Fruit fly (Drosophila melanogaster): ENCODE results near the gene neo.

neo gene

DNA sequence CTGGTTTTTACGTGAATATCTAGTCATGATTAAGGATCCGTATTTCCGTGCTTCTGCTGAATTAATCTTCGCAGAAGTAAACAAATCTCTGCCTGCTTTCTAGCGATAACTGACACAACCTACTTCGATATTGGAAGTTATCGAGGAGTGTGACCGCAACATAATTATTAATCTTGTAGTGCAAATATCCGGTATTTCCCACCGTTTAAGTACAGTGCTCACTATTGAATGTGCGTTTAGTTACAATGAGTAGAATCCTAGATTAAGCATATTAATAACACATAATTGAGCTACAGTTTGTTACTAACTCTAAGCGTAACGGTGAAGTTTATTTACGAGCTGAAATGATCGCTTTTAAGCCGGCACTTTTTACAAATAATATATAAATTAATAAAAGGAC, 40.8 kb downstream of the neo start (continued):
- TF ChIP-seq Gug (GFP tag; IDR thresholded peaks at IDR 0.05) = peak; percentile 38; the same call in 1 of the 4 replicates
- peak; percentile 54 for TF ChIP-seq CG2116 (GFP tag; optimal IDR thresholded peaks at IDR 0.05)
- TF ChIP-seq CG7556 (GFP tag; optimal IDR thresholded peaks at IDR 0.05) = peak; percentile 13
- peak; percentile 67 for TF ChIP-seq E2f2 (GFP tag; IDR thresholded peaks at IDR 0.05)
- TF ChIP-seq cas (GFP tag; IDR thresholded peaks at IDR 0.05) = no peak
- no peak for TF ChIP-seq hbn (GFP tag; IDR thresholded peaks at IDR 0.05; ENCODE audit: partially characterized antibody)
- TF ChIP-seq CG14965 (GFP tag; optimal IDR thresholded peaks at IDR 0.05; ENCODE audit: borderline replicate concordance) = no peak
- peak; percentile 19 for TF ChIP-seq CG12942 (GFP tag; optimal IDR thresholded peaks at IDR 0.05)
- TF ChIP-seq CG15479 (GFP tag; optimal IDR thresholded peaks at IDR 0.05) = no peak
- TF ChIP-seq CG10321 (GFP tag; IDR thresholded peaks at IDR 0.05) = no peak
- no peak for TF ChIP-seq CG2875 (GFP tag; optimal IDR thresholded peaks at IDR 0.05)
- TF ChIP-seq crc (GFP tag; optimal IDR thresholded peaks at IDR 0.05) = no peak
- TF ChIP-seq CG7372 (GFP tag; IDR thresholded peaks at IDR 0.05) = peak; percentile 54; the same call in 1 of the 2 replicates
- TF ChIP-seq z (GFP tag; IDR thresholded peaks at IDR 0.05) = no peak
- peak; percentile 74 for TF ChIP-seq CG2120 (GFP tag; optimal IDR thresholded peaks at IDR 0.05)
- peak; percentile 19 for TF ChIP-seq bab2 (GFP tag; optimal IDR thresholded peaks at IDR 0.05)
- TF ChIP-seq Sry-β (GFP tag; optimal IDR thresholded peaks at IDR 0.05) = no peak
- peak; percentile 61 for TF ChIP-seq NfI (GFP tag; optimal IDR thresholded peaks at IDR 0.05)
- TF ChIP-seq CG12769 (tag; optimal IDR thresholded peaks at IDR 0.05) = no peak
- 0 out of 2 replicates have a peak, but pooled peaks have one; percentile 49 for TF ChIP-seq unc-4 (GFP tag; IDR thresholded peaks at IDR 0.05; ENCODE audit: partially characterized antibody)
- no peak for TF ChIP-seq cg (GFP tag; optimal IDR thresholded peaks at IDR 0.05)
- TF ChIP-seq CG10267 (tag; optimal IDR thresholded peaks at IDR 0.05) = peak; percentile 33
- TF ChIP-seq CG14014 (GFP tag; IDR thresholded peaks at IDR 0.05) = no peak
- TF ChIP-seq az2 (GFP tag; optimal IDR thresholded peaks at IDR 0.05) = peak; percentile 37
- peak; percentile 42 for TF ChIP-seq Myb (GFP tag; optimal IDR thresholded peaks at IDR 0.05)
- TF ChIP-seq Abd-B (GFP tag; optimal IDR thresholded peaks at IDR 0.05) = no peak
- no peak for TF ChIP-seq CG17612 (GFP tag; IDR thresholded peaks at IDR 0.05)
- peak; percentile 10 for TF ChIP-seq Lhr (GFP tag; optimal IDR thresholded peaks at IDR 0.05)
- peak; percentile 25 for TF ChIP-seq Hr3 (GFP tag; optimal IDR thresholded peaks at IDR 0.05)
- peak; percentile 56 for TF ChIP-seq CG2712 (tag; optimal IDR thresholded peaks at IDR 0.05)
- TF ChIP-seq CG10366 (GFP tag; IDR thresholded peaks at IDR 0.05) = peak; percentile 40
- no peak; the same call in 2 of the 3 replicates for TF ChIP-seq CG7963 (GFP tag; IDR thresholded peaks at IDR 0.05; ENCODE audit: partially characterized antibody)
- TF ChIP-seq chm (GFP tag; IDR thresholded peaks at IDR 0.05) = peak; percentile 79
- TF ChIP-seq crp (GFP tag; optimal IDR thresholded peaks at IDR 0.05) = no peak
- no peak for TF ChIP-seq cad (GFP tag; optimal IDR thresholded peaks at IDR 0.05)
- TF ChIP-seq Dek (tag; optimal IDR thresholded peaks at IDR 0.05) = peak; percentile 34
- TF ChIP-seq Vsx1 (GFP tag; optimal IDR thresholded peaks at IDR 0.05) = no peak
- peak; percentile 58 for TF ChIP-seq CG34224 (GFP tag; IDR thresholded peaks at IDR 0.05; ENCODE audit: partially characterized antibody)
- peak; percentile 75 for TF ChIP-seq vvl (GFP tag; IDR thresholded peaks at IDR 0.05)
- TF ChIP-seq Awh (GFP tag; IDR thresholded peaks at IDR 0.05) = no peak
- peak; percentile 90 for TF ChIP-seq Ets97D (GFP tag; optimal IDR thresholded peaks at IDR 0.05)
- peak; percentile 65 for TF ChIP-seq CG9797 (GFP tag; optimal IDR thresholded peaks at IDR 0.05)
- TF ChIP-seq D19B (GFP tag; optimal IDR thresholded peaks at IDR 0.05) = no peak
- no peak for TF ChIP-seq dm (GFP tag; optimal IDR thresholded peaks at IDR 0.05)
- TF ChIP-seq disco-r (GFP tag; optimal IDR thresholded peaks at IDR 0.05) = no peak
- peak; percentile 81 for TF ChIP-seq bigmax (GFP tag; optimal IDR thresholded peaks at IDR 0.05)
- TF ChIP-seq gcm (GFP tag; optimal IDR thresholded peaks at IDR 0.05) = peak; percentile 38
- TF ChIP-seq Nf-YC (tag; optimal IDR thresholded peaks at IDR 0.05) = no peak
- peak; percentile 45 for TF ChIP-seq CG7271 (tag; optimal IDR thresholded peaks at IDR 0.05)
- TF ChIP-seq jigr1 (GFP tag; IDR thresholded peaks at IDR 0.05) = no peak
- no peak for TF ChIP-seq Hr39 (optimal IDR thresholded peaks at IDR 0.05)

All from whole organism, embryonic.